Fruit fly (Drosophila melanogaster) whole organism, pupa: Measurements from ENCODE around the gene CG13895.
A peak's percentile ranks its signal among the peaks of the same experiment; 100 is the strongest.

Source experiments
- CG10348 ChIP-seq: fragments of 200-800 bp; sonication (Bioruptor generic); IDR thresholded peaks from 2 replicates; pipeline ENCODE4 v1.3.6; 2022; ENCODE audit warnings: missing biosample characterization, missing genetic modification characterization
- CG12605 ChIP-seq: fragments of 200-800 bp; sonication (Bioruptor generic); IDR thresholded peaks from 2 replicates; pipeline ENCODE4 v1.3.6; 2022; ENCODE audit warnings: missing biosample characterization, missing genetic modification characterization
- CG13204 ChIP-seq: fragments of 200-800 bp; sonication (Bioruptor generic); optimal IDR thresholded peaks from 2 replicates; lab custom pipeline; 2018; ENCODE audit warnings: missing biosample characterization, mild to moderate bottlenecking, missing genetic modification characterization, moderate library complexity
- CG14655 ChIP-seq: fragments of 200-800 bp; sonication (Bioruptor generic); optimal IDR thresholded peaks from 3 replicates; lab custom pipeline; 2017; ENCODE audit warnings: mild to moderate bottlenecking, missing biosample characterization, missing genetic modification reagents, missing genetic modification characterization
- CG15710 ChIP-seq: fragments of 200-800 bp; sonication (Bioruptor generic); optimal IDR thresholded peaks from 2 replicates; lab custom pipeline; 2018; ENCODE audit warnings: missing biosample characterization, mild to moderate bottlenecking, missing genetic modification characterization, moderate library complexity
- CG17806 ChIP-seq: fragments of 200-800 bp; sonication (Bioruptor generic); optimal IDR thresholded peaks from 2 replicates; lab custom pipeline; 2018; ENCODE audit warnings: missing biosample characterization, mild to moderate bottlenecking, missing genetic modification characterization, moderate library complexity
- CG32121 ChIP-seq: fragments of 200-800 bp; sonication (Bioruptor generic); IDR thresholded peaks from 2 replicates; pipeline ENCODE4 v1.3.6; 2022; ENCODE audit warnings: missing biosample characterization, missing genetic modification characterization
- CG34367 ChIP-seq: fragments of 200-800 bp; sonication (Bioruptor generic); optimal IDR thresholded peaks from 2 replicates; lab custom pipeline; 2018; ENCODE audit warnings: missing biosample characterization, mild to moderate bottlenecking, missing genetic modification characterization
- CG4496 ChIP-seq: fragments of 200-800 bp; sonication (Bioruptor generic); IDR thresholded peaks from 3 replicates; pipeline ENCODE4 v1.3.6; 2022; ENCODE audit warnings: missing biosample characterization, missing genetic modification characterization
- CG8159 ChIP-seq: fragments of 200-800 bp; sonication (Bioruptor generic); optimal IDR thresholded peaks from 3 replicates; lab custom pipeline; 2018; ENCODE audit warnings: missing biosample characterization, mild to moderate bottlenecking, missing genetic modification characterization, moderate library complexity
- CG8301 ChIP-seq: fragments of 200-800 bp; sonication (Bioruptor generic); optimal IDR thresholded peaks from 2 replicates; lab custom pipeline; 2018; ENCODE audit warnings: missing biosample characterization, mild to moderate bottlenecking, missing genetic modification characterization
- CG9948 ChIP-seq: fragments of 200-800 bp; sonication (Bioruptor generic); optimal IDR thresholded peaks from 2 replicates; lab custom pipeline; 2018; ENCODE audit warnings: missing biosample characterization, mild to moderate bottlenecking, missing genetic modification characterization, moderate library complexity
- D1 ChIP-seq: fragments of 200-800 bp; sonication (Bioruptor generic); optimal IDR thresholded peaks from 2 replicates; lab custom pipeline; 2018; ENCODE audit warnings: missing biosample characterization, mild to moderate bottlenecking, missing genetic modification characterization, moderate library complexity
- EcR ChIP-seq: fragments of 200-800 bp; sonication (Bioruptor generic); optimal IDR thresholded peaks from 3 replicates; lab custom pipeline; 2019; ENCODE audit warnings: missing biosample characterization, missing genetic modification characterization, mild to moderate bottlenecking, moderate library complexity, missing genetic modification reagents
- Ets98B ChIP-seq: fragments of 200-800 bp; sonication (Bioruptor generic); IDR thresholded peaks from 2 replicates; pipeline ENCODE4 v1.3.6; 2022; ENCODE audit warnings: missing biosample characterization, missing genetic modification characterization
- Pif1A ChIP-seq: fragments of 200-800 bp; sonication (Bioruptor generic); optimal IDR thresholded peaks from 3 replicates; lab custom pipeline; 2016; ENCODE audit warnings: missing biosample characterization, missing genetic modification characterization
- Pif1B ChIP-seq: fragments of 200-800 bp; sonication (Bioruptor generic); optimal IDR thresholded peaks from 3 replicates; lab custom pipeline; 2016; ENCODE audit warnings: missing biosample characterization, missing genetic modification characterization
- Snoo ChIP-seq: fragments of 200-800 bp; sonication (Bioruptor generic); optimal IDR thresholded peaks from 3 replicates; lab custom pipeline; 2017; ENCODE audit warnings: missing biosample characterization, mild to moderate bottlenecking, missing genetic modification characterization, inconsistent platforms
- fd96Ca ChIP-seq: fragments of 200-800 bp; sonication (Bioruptor generic); IDR thresholded peaks from 3 replicates; pipeline ENCODE4 v1.3.6; 2022; ENCODE audit warnings: missing biosample characterization, missing genetic modification characterization
- gl ChIP-seq: fragments of 200-800 bp; sonication (Bioruptor generic); optimal IDR thresholded peaks from 2 replicates; lab custom pipeline; 2018; ENCODE audit warnings: missing biosample characterization, mild to moderate bottlenecking, missing genetic modification characterization
- rn ChIP-seq: fragments of 200-800 bp; sonication (Bioruptor generic); IDR thresholded peaks from 2 replicates; pipeline ENCODE4 v1.3.6; 2022; ENCODE audit warnings: missing biosample characterization, missing genetic modification characterization

Gene CG13895

dm6 chr3L:681793-682369 is 26.1 kb downstream of the CG13895 start:
- TF ChIP-seq CG9948 (no peak), CG32121 (0 out of 2 replicates have a peak, but pooled peaks have one; percentile 14), Snoo (tag; lab: Kevin White, UChicago) (peak; percentile 23), CG12605 (GFP tag; lab: Robert Waterston, UW) (no peak), CG8159 (tag; lab: Kevin White, UChicago) (peak; percentile 34), CG14655 (no peak), Pif1B (GFP tag; lab: Kevin White, UChicago) (peak; percentile 58), CG13204 (GFP tag; lab: Kevin White, UChicago) (no peak), D1 (tag; lab: Kevin White, UChicago) (no peak), CG4496 (GFP tag; lab: Robert Waterston, UW) (peak; percentile 48; the same call in 1 of the 3 replicates), Pif1A (GFP tag; lab: Kevin White, UChicago) (peak; percentile 22), CG8301 (no peak), CG34367 (no peak), fd96Ca (GFP tag; lab: Robert Waterston, UW) (no peak), CG10348 (no peak), Ets98B (peak; percentile 33; the same call in 1 of the 2 replicates), CG15710 (tag; lab: Kevin White, UChicago) (peak; percentile 19), gl (no peak), rn (GFP tag; lab: Robert Waterston, UW) (no peak), EcR (GFP tag; lab: Kevin White, UChicago) (no peak)

DNA sequence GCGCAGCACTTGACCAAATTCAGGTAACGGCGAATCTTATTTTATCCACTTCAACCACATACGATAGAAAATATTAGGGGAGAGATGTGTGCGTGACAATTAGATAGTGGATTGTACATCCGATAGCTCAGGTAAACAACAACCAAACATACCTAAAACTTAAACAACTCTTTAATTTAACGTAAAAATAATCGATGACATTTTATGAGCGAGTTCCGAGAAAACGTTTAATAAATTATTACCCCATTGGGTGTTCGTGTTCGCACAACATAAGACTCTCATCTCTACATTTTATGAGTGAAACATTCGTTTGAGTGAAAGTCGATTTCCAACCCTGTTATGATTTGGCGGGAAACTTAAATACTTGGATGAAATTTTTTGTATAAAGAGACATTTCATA is 27.7 kb downstream of the CG13895 start, which contains the start of gene CG17129:
Gene CG17129 (minus strand): TSS at position 69 of the 400 bp plus-strand sequence.
- TF ChIP-seq CG32121 = peak; percentile 32; the same call in 1 of the 2 replicates
- TF ChIP-seq CG17806 (tag; lab: Kevin White, UChicago) = no peak
- TF ChIP-seq CG8301 = peak; percentile 36
- no peak for TF ChIP-seq Snoo (tag; lab: Kevin White, UChicago)
- peak; percentile 7 for TF ChIP-seq Pif1A (GFP tag; lab: Kevin White, UChicago)
- TF ChIP-seq CG8159 (tag; lab: Kevin White, UChicago) = peak; percentile 3
- TF ChIP-seq Ets98B = peak; percentile 40; the same call in 1 of the 2 replicates
- peak; percentile 40; the same call in 1 of the 3 replicates for TF ChIP-seq fd96Ca (GFP tag; lab: Robert Waterston, UW)
- TF ChIP-seq CG14655 = peak; percentile 6
- peak; percentile 34; the same call in 1 of the 2 replicates for TF ChIP-seq rn (GFP tag; lab: Robert Waterston, UW)

DNA sequence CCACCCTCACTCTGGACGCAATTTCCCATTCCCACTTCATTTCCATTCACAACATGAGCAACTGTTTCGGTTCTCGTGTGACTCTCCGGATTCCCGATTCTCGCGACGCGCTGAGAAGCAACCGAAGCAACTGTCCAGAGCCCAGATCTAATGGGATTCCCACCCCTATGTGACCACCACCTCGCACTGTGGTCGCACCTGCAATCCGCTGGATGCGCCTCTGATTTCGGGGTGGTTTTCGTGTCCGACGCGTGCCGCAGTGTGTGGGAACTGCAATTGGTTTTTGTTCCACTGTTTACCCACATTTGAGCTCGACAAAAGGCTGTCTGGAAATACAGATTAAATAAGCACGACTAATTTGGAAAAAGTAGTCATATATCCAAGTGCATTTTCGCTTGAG is 32.1 kb downstream of the CG13895 start:
- TF ChIP-seq Ets98B (no peak), gl (no peak)

- TF ChIP-seq fd96Ca (GFP tag; lab: Robert Waterston, UW) (no peak), CG10348 (no peak), gl (no peak), CG32121 (no peak), CG8301 (no peak), CG12605 (GFP tag; lab: Robert Waterston, UW) (no peak), CG15710 (tag; lab: Kevin White, UChicago) (no peak)
Measured at dm6 chr3L:673324-673723, 34.7 kb downstream of the CG13895 start.

DNA sequence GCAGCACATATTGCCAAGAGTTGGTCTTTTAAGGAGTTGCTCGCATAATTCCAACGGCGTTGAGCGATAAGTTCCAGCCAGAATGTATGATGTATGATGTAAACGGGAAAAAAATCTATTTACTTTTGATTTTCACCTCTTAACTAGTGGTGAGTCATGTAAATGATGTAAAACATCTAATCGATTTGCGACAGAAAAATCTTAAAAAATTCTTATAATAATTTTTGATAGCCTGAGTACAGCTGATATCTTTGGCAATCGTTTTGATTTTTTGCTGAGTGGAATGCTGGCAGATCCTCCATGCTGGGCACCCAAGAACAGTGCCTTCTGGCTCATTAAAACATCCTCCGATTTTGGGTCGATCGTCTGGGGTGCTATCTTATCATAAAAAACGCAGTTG is 41.5 kb downstream of the CG13895 start:
- TF ChIP-seq CG9948 = peak; percentile 54
- TF ChIP-seq CG8159 (tag; lab: Kevin White, UChicago) = peak; percentile 49
- no peak for TF ChIP-seq CG14655
- TF ChIP-seq CG17806 (tag; lab: Kevin White, UChicago) = peak; percentile 30
- TF ChIP-seq CG15710 (tag; lab: Kevin White, UChicago) = peak; percentile 7
- TF ChIP-seq D1 (tag; lab: Kevin White, UChicago) = no peak

- TF ChIP-seq CG34367 = peak; percentile 49
- TF ChIP-seq CG4496 (GFP tag; lab: Robert Waterston, UW) = peak; percentile 72; the same call in 2 of the 3 replicates
- TF ChIP-seq Ets98B = peak; percentile 24; the same call in 1 of the 2 replicates
- TF ChIP-seq CG32121 = no peak
- TF ChIP-seq fd96Ca (GFP tag; lab: Robert Waterston, UW) = peak; percentile 59; the same call in 2 of the 3 replicates
- no peak for TF ChIP-seq EcR (GFP tag; lab: Kevin White, UChicago)
- peak; percentile 48 for TF ChIP-seq Pif1B (GFP tag; lab: Kevin White, UChicago)
- peak; percentile 55 for TF ChIP-seq CG15710 (tag; lab: Kevin White, UChicago)
- no peak for TF ChIP-seq CG12605 (GFP tag; lab: Robert Waterston, UW)
- no peak for TF ChIP-seq CG8301
- TF ChIP-seq rn (GFP tag; lab: Robert Waterston, UW) = no peak; the same call in 1 of the 2 replicates
- no peak for TF ChIP-seq D1 (tag; lab: Kevin White, UChicago)
- no peak for TF ChIP-seq gl
- no peak for TF ChIP-seq CG10348
- TF ChIP-seq CG8159 (tag; lab: Kevin White, UChicago) = peak; percentile 57
- peak; percentile 29 for TF ChIP-seq CG13204 (GFP tag; lab: Kevin White, UChicago)
- peak; percentile 45 for TF ChIP-seq CG14655
- TF ChIP-seq Snoo (tag; lab: Kevin White, UChicago) = peak; percentile 73
- TF ChIP-seq CG17806 (tag; lab: Kevin White, UChicago) = peak; percentile 43
- peak; percentile 58 for TF ChIP-seq Pif1A (GFP tag; lab: Kevin White, UChicago)
- peak; percentile 34 for TF ChIP-seq CG9948
Measured at dm6 chr3L:663880-664279, 44.1 kb downstream of the CG13895 start.
